Worm (Caenorhabditis elegans): Measurements from ENCODE around the gene Y69A2AR.51.

Y69A2AR.51 gene

ce11 chrIV:2597417-2597816 lies 25.2 kb downstream of the Y69A2AR.51 start, which contains the start of gene Y69A2AR.47:
Y69A2AR.47 (plus strand) TSS chrIV:2597717.
- no peak for TF ChIP-seq pqm-1 (tag; optimal IDR thresholded peaks at IDR 0.05)

- TF ChIP-seq ztf-16 (tag; optimal IDR thresholded peaks at IDR 0.05) (no peak), ceh-31 (tag; optimal IDR thresholded peaks at IDR 0.05) (peak; percentile 90), ceh-48 (tag; optimal IDR thresholded peaks at IDR 0.05) (peak; percentile 79), ref-2 (tag; optimal IDR thresholded peaks at IDR 0.05) (peak; percentile 51), ceh-18 (tag; optimal IDR thresholded peaks at IDR 0.05) (peak; percentile 87), elt-2 (tag; optimal IDR thresholded peaks at IDR 0.05) (no peak), pha-4 (tag; optimal IDR thresholded peaks at IDR 0.05) (no peak), K09A11.1 (tag; optimal IDR thresholded peaks at IDR 0.05; ENCODE audit: insufficient read depth) (peak; percentile 22), sox-2 (GFP tag; IDR thresholded peaks at IDR 0.05) (peak; percentile 87), fkh-6 (tag; optimal IDR thresholded peaks at IDR 0.05) (peak; percentile 19), ceh-34 (tag; optimal IDR thresholded peaks at IDR 0.05) (peak; percentile 40), C08G9.2 (tag; optimal IDR thresholded peaks at IDR 0.05) (no peak), tbx-2 (tag; optimal IDR thresholded peaks at IDR 0.05) (peak; percentile 80), nfya-1 (tag; optimal IDR thresholded peaks at IDR 0.05) (peak; percentile 83), sox-4 (tag; optimal IDR thresholded peaks at IDR 0.05) (no peak), ceh-14 (tag; optimal IDR thresholded peaks at IDR 0.05) (no peak), unc-86 (tag; optimal IDR thresholded peaks at IDR 0.05) (no peak), hlh-30 (tag; optimal IDR thresholded peaks at IDR 0.05; ENCODE audit: insufficient read depth) (peak; percentile 98), unc-55 (GFP tag; optimal IDR thresholded peaks at IDR 0.05) (peak; percentile 82), unc-42 (tag; optimal IDR thresholded peaks at IDR 0.05) (peak; percentile 66), hlh-8 (tag; optimal IDR thresholded peaks at IDR 0.05) (peak; percentile 16), pros-1 (tag; optimal IDR thresholded peaks at IDR 0.05) (peak; percentile 16), fkh-10 (GFP tag; optimal IDR thresholded peaks at IDR 0.05) (peak; percentile 10), rnt-1 (tag; optimal IDR thresholded peaks at IDR 0.05) (peak; percentile 26), fax-1 (tag; optimal IDR thresholded peaks at IDR 0.05) (no peak)
Measured at ce11 chrIV:2599634-2600033, 27.4 kb downstream of the Y69A2AR.51 start.

DNA sequence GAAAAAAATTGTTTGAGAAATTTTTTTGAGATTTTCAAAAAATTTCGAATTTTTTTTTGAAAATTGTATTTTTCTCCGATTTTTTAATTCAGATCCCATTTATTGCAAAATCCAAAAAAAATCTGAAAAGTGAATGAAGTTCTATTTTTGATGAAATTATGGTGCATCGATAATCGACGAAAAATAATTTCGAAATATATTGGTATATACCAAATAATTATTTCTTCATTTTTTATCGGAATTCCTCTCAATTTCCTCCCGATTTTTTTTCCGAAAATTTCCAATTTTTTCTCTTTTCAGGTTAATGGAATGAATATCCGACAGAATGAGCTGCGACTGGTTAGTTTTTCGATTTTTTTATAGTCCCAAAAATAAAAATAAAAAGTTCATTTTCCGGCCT lies 28.6 kb downstream of the Y69A2AR.51 start, which contains the start of gene epg-9:
epg-9 (plus strand) TSS at position 301 of the 400 bp plus-strand sequence.
- no peak for TF ChIP-seq zip-5 (tag; optimal IDR thresholded peaks at IDR 0.05)
- no peak for TF ChIP-seq ahr-1 (tag; optimal IDR thresholded peaks at IDR 0.05)
- no peak for TF ChIP-seq K02D7.2 (tag; optimal IDR thresholded peaks at IDR 0.05)

ce11 chrIV:2601988-2602861 lies 30.0 kb downstream of the Y69A2AR.51 start:
- no peak for TF ChIP-seq tbx-7 (tag; optimal IDR thresholded peaks at IDR 0.05)
- TF ChIP-seq elt-4 (tag; optimal IDR thresholded peaks at IDR 0.05): no peak
- no peak for TF ChIP-seq eyg-1 (tag; optimal IDR thresholded peaks at IDR 0.05)
- TF ChIP-seq ceh-2 (tag; optimal IDR thresholded peaks at IDR 0.05): peak; percentile 23
- no peak for TF ChIP-seq lin-11 (tag; optimal IDR thresholded peaks at IDR 0.05)
- TF ChIP-seq nhr-11 (tag; optimal IDR thresholded peaks at IDR 0.05): no peak
- no peak for TF ChIP-seq Y22D7AL.16 (tag; optimal IDR thresholded peaks at IDR 0.05)
- TF ChIP-seq T23F11.4 (GFP tag; optimal IDR thresholded peaks at IDR 0.05): no peak
- TF ChIP-seq hlh-15 (tag; optimal IDR thresholded peaks at IDR 0.05): no peak
- TF ChIP-seq pha-2 (tag; optimal IDR thresholded peaks at IDR 0.05): peak; percentile 17
- TF ChIP-seq fkh-6 (tag; optimal IDR thresholded peaks at IDR 0.05): no peak
- TF ChIP-seq ets-4 (tag; optimal IDR thresholded peaks at IDR 0.05): peak; percentile 43
- no peak for TF ChIP-seq hlh-8 (tag; optimal IDR thresholded peaks at IDR 0.05)
- no peak for TF ChIP-seq gmeb-2 (tag; optimal IDR thresholded peaks at IDR 0.05)
- TF ChIP-seq unc-55 (GFP tag; optimal IDR thresholded peaks at IDR 0.05): peak; percentile 95
- peak; percentile 80 for TF ChIP-seq ceh-18 (tag; optimal IDR thresholded peaks at IDR 0.05)
- no peak for TF ChIP-seq ceh-14 (tag; optimal IDR thresholded peaks at IDR 0.05)
- no peak for TF ChIP-seq rnt-1 (tag; optimal IDR thresholded peaks at IDR 0.05)
- no peak for TF ChIP-seq sox-4 (tag; optimal IDR thresholded peaks at IDR 0.05)
- no peak for TF ChIP-seq madf-2 (tag; optimal IDR thresholded peaks at IDR 0.05)
- peak; percentile 81 for TF ChIP-seq nfya-1 (tag; optimal IDR thresholded peaks at IDR 0.05)
- peak; percentile 43 for TF ChIP-seq ceh-34 (tag; optimal IDR thresholded peaks at IDR 0.05)
- peak; percentile 70 for TF ChIP-seq ceh-31 (tag; optimal IDR thresholded peaks at IDR 0.05)
- TF ChIP-seq zip-5 (tag; optimal IDR thresholded peaks at IDR 0.05): no peak
- TF ChIP-seq ceh-24 (tag; optimal IDR thresholded peaks at IDR 0.05): no peak
- peak; percentile 100 for TF ChIP-seq hlh-30 (tag; optimal IDR thresholded peaks at IDR 0.05; ENCODE audit: insufficient read depth)
- peak; percentile 68 for TF ChIP-seq tbx-2 (tag; optimal IDR thresholded peaks at IDR 0.05)
- TF ChIP-seq hlh-13 (GFP tag; optimal IDR thresholded peaks at IDR 0.05): no peak
- TF ChIP-seq unc-86 (tag; optimal IDR thresholded peaks at IDR 0.05): no peak
- no peak for TF ChIP-seq unc-42 (tag; optimal IDR thresholded peaks at IDR 0.05)

All from whole organism, late embryonic.